Worm (Caenorhabditis elegans) whole organism, L4 larva: ENCODE measurements around the gene npr-3.

Experiments
- F10B5.3 ChIP-seq: sonication (generic microtip); optimal IDR thresholded peaks from 2 replicates; lab custom pipeline; 2016; ENCODE audit warnings: mild to moderate bottlenecking, missing genetic modification characterization, missing compliant biosample characterization
- F37D6.2 ChIP-seq: sonication (generic microtip); optimal IDR thresholded peaks from 2 replicates; lab custom pipeline; 2016; ENCODE audit warnings: mild to moderate bottlenecking, missing genetic modification characterization, missing compliant biosample characterization
- R02D3.7 ChIP-seq: fragments of 150-350 bp; sonication (generic microtip); optimal IDR thresholded peaks from 3 replicates; lab custom pipeline; 2014; ENCODE audit warnings: missing biosample characterization, missing genetic modification characterization
- T20F7.1 ChIP-seq: fragments of 200-800 bp; sonication (Bioruptor generic); optimal IDR thresholded peaks from 2 replicates; lab custom pipeline; 2018; ENCODE audit warnings: mild to moderate bottlenecking, missing genetic modification characterization, missing compliant biosample characterization
- T26A8.4 ChIP-seq: fragments of 200-800 bp; sonication (Bioruptor generic); IDR thresholded peaks from 2 replicates; pipeline ENCODE4 v1.3.6; 2022; ENCODE audit warnings: missing genetic modification characterization, missing compliant biosample characterization
- Y75B8A.6 ChIP-seq: fragments of 200-800 bp; sonication (Bioruptor generic); IDR thresholded peaks from 2 replicates; pipeline ENCODE4 v1.3.6; 2022; ENCODE audit warnings: missing genetic modification reagents, missing genetic modification characterization, missing compliant biosample characterization
- ZK337.2 ChIP-seq: fragments of 200-800 bp; sonication (Bioruptor generic); IDR thresholded peaks from 2 replicates; pipeline ENCODE4 v1.3.6; 2022; ENCODE audit warnings: missing genetic modification reagents, missing genetic modification characterization, missing compliant biosample characterization
- ceh-20 ChIP-seq: fragments of 200-800 bp; sonication (Bioruptor generic); IDR thresholded peaks from 2 replicates; pipeline ENCODE4 v1.3.6; 2022; ENCODE audit warnings: missing genetic modification reagents, missing genetic modification characterization, missing compliant biosample characterization
- ceh-28 ChIP-seq: fragments of 150-350 bp; optimal IDR thresholded peaks from 2 replicates; lab custom pipeline; 2014; ENCODE audit warnings: missing biosample characterization, missing genetic modification reagents, missing genetic modification characterization
- ceh-32 ChIP-seq: sonication (generic microtip); optimal IDR thresholded peaks from 2 replicates; lab custom pipeline; 2016; ENCODE audit warnings: mild to moderate bottlenecking, missing genetic modification characterization, missing compliant biosample characterization; ENCODE audit not compliant: poor library complexity
- ceh-44 ChIP-seq: fragments of 200-800 bp; sonication (Bioruptor generic); IDR thresholded peaks from 2 replicates; pipeline ENCODE4 v1.3.6; 2022; ENCODE audit warnings: missing genetic modification reagents, missing genetic modification characterization, missing compliant biosample characterization
- ceh-62 ChIP-seq: sonication (generic microtip); optimal IDR thresholded peaks from 2 replicates; lab custom pipeline; 2017; ENCODE audit warnings: missing biosample characterization, missing genetic modification characterization
- ceh-82 ChIP-seq: sonication (generic microtip); optimal IDR thresholded peaks from 2 replicates; lab custom pipeline; 2017; ENCODE audit warnings: missing biosample characterization, missing genetic modification characterization
- ces-1 ChIP-seq: fragments of 150-350 bp; sonication (generic microtip); optimal IDR thresholded peaks from 4 replicates; lab custom pipeline; 2014; ENCODE audit warnings: missing biosample characterization, missing genetic modification reagents, missing genetic modification characterization
- daf-12 ChIP-seq: fragments of 150-350 bp; optimal IDR thresholded peaks from 2 replicates; lab custom pipeline; 2014; ENCODE audit warnings: missing biosample characterization, missing genetic modification reagents, missing genetic modification characterization
- dmd-8 ChIP-seq: fragments of 200-800 bp; sonication (Bioruptor generic); IDR thresholded peaks from 2 replicates; pipeline ENCODE4 v1.3.6; 2022; ENCODE audit warnings: missing genetic modification characterization, missing compliant biosample characterization
- dmd-9 ChIP-seq: fragments of 200-800 bp; sonication (Bioruptor generic); IDR thresholded peaks from 2 replicates; pipeline ENCODE4 v1.3.6; 2022; ENCODE audit warnings: missing genetic modification reagents, missing genetic modification characterization, missing compliant biosample characterization
- dpl-1 ChIP-seq: fragments of 150-350 bp; optimal IDR thresholded peaks from 2 replicates; lab custom pipeline; 2014; ENCODE audit warnings: missing biosample characterization, missing genetic modification reagents, missing genetic modification characterization
- dve-1 ChIP-seq: sonication (generic microtip); optimal IDR thresholded peaks from 2 replicates; lab custom pipeline; 2017; ENCODE audit warnings: antibody characterized with exemption, mild to moderate bottlenecking, missing genetic modification characterization, missing compliant biosample characterization; ENCODE audit not compliant: insufficient read depth
- egl-27 ChIP-seq: sonication (generic microtip); optimal IDR thresholded peaks from 3 replicates; lab custom pipeline; 2017; ENCODE audit warnings: missing biosample characterization, missing genetic modification reagents, missing genetic modification characterization
- egl-43 ChIP-seq: fragments of 200-800 bp; sonication (Bioruptor generic); IDR thresholded peaks from 2 replicates; pipeline ENCODE4 v1.3.6; 2022; ENCODE audit warnings: missing genetic modification reagents, missing genetic modification characterization, missing compliant biosample characterization
- fos-1 ChIP-seq: fragments of 150-350 bp; optimal IDR thresholded peaks from 2 replicates; lab custom pipeline; 2014; ENCODE audit warnings: missing biosample characterization, missing genetic modification characterization
- hlh-30 ChIP-seq: sonication (generic microtip); optimal IDR thresholded peaks from 2 replicates; lab custom pipeline; 2017; ENCODE audit warnings: antibody characterized with exemption, mild to moderate bottlenecking, missing genetic modification characterization, missing compliant biosample characterization; ENCODE audit not compliant: insufficient read depth
- jun-1 ChIP-seq: fragments of 150-350 bp; optimal IDR thresholded peaks from 2 replicates; lab custom pipeline; 2014; ENCODE audit warnings: missing biosample characterization, missing genetic modification reagents, missing genetic modification characterization
- lin-1 ChIP-seq: fragments of 200-800 bp; sonication (Bioruptor generic); IDR thresholded peaks from 2 replicates; pipeline ENCODE4 v1.3.6; 2022; ENCODE audit warnings: missing genetic modification reagents, missing genetic modification characterization, missing compliant biosample characterization
- lin-15B ChIP-seq: fragments of 150-350 bp; sonication (generic microtip); optimal IDR thresholded peaks from 3 replicates; lab custom pipeline; 2014; ENCODE audit warnings: missing biosample characterization, missing genetic modification characterization
- lin-38 ChIP-seq: fragments of 200-800 bp; sonication (Bioruptor generic); IDR thresholded peaks from 2 replicates; pipeline ENCODE4 v1.3.6; 2022; ENCODE audit warnings: missing genetic modification reagents, missing genetic modification characterization, missing compliant biosample characterization
- madf-5 ChIP-seq, 2 experiments: fragments of 200-800 bp; sonication (Bioruptor generic); IDR thresholded peaks; 2 replicates each; pipeline ENCODE4 v1.3.6; 2022; ENCODE audit warnings: missing compliant biosample characterization in 2 of 2, missing genetic modification characterization in 2 of 2
- mdl-1 ChIP-seq, 2 experiments: fragments of 150-350 bp in 1 of 2; sonication (generic microtip) in 1 of 2; optimal IDR thresholded peaks; 2 replicates each; lab custom pipeline; 2014 to 2017; ENCODE audit warnings: missing biosample characterization in 2 of 2, missing genetic modification characterization in 2 of 2
- mes-2 ChIP-seq: sonication (generic microtip); optimal IDR thresholded peaks from 2 replicates; lab custom pipeline; 2016; ENCODE audit warnings: missing genotype, mild to moderate bottlenecking, missing genetic modification characterization, missing compliant biosample characterization; ENCODE audit not compliant: poor library complexity, severe bottlenecking
- mxl-3 ChIP-seq: fragments of 200-800 bp; sonication (Bioruptor generic); optimal IDR thresholded peaks from 2 replicates; lab custom pipeline; 2018; ENCODE audit warnings: mild to moderate bottlenecking, missing genetic modification characterization, missing compliant biosample characterization
- nhr-111 ChIP-seq: fragments of 200-800 bp; sonication (Bioruptor generic); optimal IDR thresholded peaks from 2 replicates; lab custom pipeline; 2018; ENCODE audit warnings: mild to moderate bottlenecking, missing genetic modification characterization, missing compliant biosample characterization
- nhr-41 ChIP-seq: fragments of 200-800 bp; sonication (Bioruptor generic); IDR thresholded peaks from 2 replicates; pipeline ENCODE4 v1.3.6; 2022; ENCODE audit warnings: missing genetic modification reagents, missing genetic modification characterization, missing compliant biosample characterization
- nhr-42 ChIP-seq: fragments of 200-800 bp; sonication (Bioruptor generic); IDR thresholded peaks from 2 replicates; pipeline ENCODE4 v1.3.6; 2022; ENCODE audit warnings: missing genetic modification characterization, missing compliant biosample characterization
- nhr-48 ChIP-seq: sonication (generic microtip); optimal IDR thresholded peaks from 2 replicates; lab custom pipeline; 2016; ENCODE audit warnings: mild to moderate bottlenecking, missing genetic modification characterization, missing compliant biosample characterization
- pha-4 ChIP-seq, 2 experiments: fragments of 150-350 bp in 1 of 2; fragments of 200-800 bp in 1 of 2; sonication (Bioruptor generic) in 1 of 2; IDR thresholded peaks in 1 of 2; optimal IDR thresholded peaks in 1 of 2; 2 replicates each; pipeline versions ENCODE4 v1.3.6 to Lab custom; 2014 to 2022; ENCODE audit warnings: missing genetic modification characterization in 2 of 2, missing genetic modification reagents in 2 of 2, missing biosample characterization in 1 of 2, missing compliant biosample characterization in 1 of 2
- php-3 ChIP-seq: fragments of 200-800 bp; sonication (Bioruptor generic); IDR thresholded peaks from 2 replicates; pipeline ENCODE4 v1.3.6; 2022; ENCODE audit warnings: missing genetic modification reagents, missing genetic modification characterization, missing compliant biosample characterization
- pqm-1 ChIP-seq: sonication (generic microtip); optimal IDR thresholded peaks from 2 replicates; lab custom pipeline; 2017; ENCODE audit warnings: missing biosample characterization, missing genetic modification characterization
- rbr-2 ChIP-seq: sonication (generic microtip); optimal IDR thresholded peaks from 2 replicates; lab custom pipeline; 2016; ENCODE audit warnings: missing genotype, missing genetic modification characterization, missing compliant biosample characterization
- saeg-2 ChIP-seq: fragments of 200-800 bp; sonication (Bioruptor generic); IDR thresholded peaks from 2 replicates; pipeline ENCODE4 v1.3.6; 2022; ENCODE audit warnings: missing genetic modification reagents, missing genetic modification characterization, missing compliant biosample characterization
- sdz-12 ChIP-seq: fragments of 200-800 bp; sonication (Bioruptor generic); optimal IDR thresholded peaks from 2 replicates; lab custom pipeline; 2018; ENCODE audit warnings: mild to moderate bottlenecking, missing genetic modification characterization, missing compliant biosample characterization
- set-16 ChIP-seq: fragments of 200-800 bp; sonication (Bioruptor generic); IDR thresholded peaks from 2 replicates; pipeline ENCODE4 v1.3.6; 2022; ENCODE audit warnings: missing genetic modification reagents, missing genetic modification characterization, missing compliant biosample characterization
- spr-1 ChIP-seq: sonication (generic microtip); optimal IDR thresholded peaks from 2 replicates; lab custom pipeline; 2016; ENCODE audit warnings: mild to moderate bottlenecking, missing genetic modification characterization, missing compliant biosample characterization
- spr-3 ChIP-seq: fragments of 200-800 bp; sonication (Bioruptor generic); optimal IDR thresholded peaks from 2 replicates; lab custom pipeline; 2018; ENCODE audit warnings: mild to moderate bottlenecking, missing genetic modification characterization, missing compliant biosample characterization
- unc-39 ChIP-seq: sonication (generic microtip); optimal IDR thresholded peaks from 2 replicates; lab custom pipeline; 2017; ENCODE audit warnings: missing biosample characterization, missing genetic modification characterization
- zag-1 ChIP-seq: fragments of 150-350 bp; optimal IDR thresholded peaks from 2 replicates; lab custom pipeline; 2014; ENCODE audit warnings: missing biosample characterization, missing genetic modification characterization
- zfp-2 ChIP-seq: sonication (generic microtip); optimal IDR thresholded peaks from 2 replicates; lab custom pipeline; 2016; ENCODE audit warnings: mild to moderate bottlenecking, missing genetic modification characterization, missing compliant biosample characterization
- zfp-3 ChIP-seq: fragments of 200-800 bp; sonication (Bioruptor generic); conservative IDR thresholded peaks from 2 replicates; pipeline ENCODE4 v1.3.6; 2022; ENCODE audit warnings: missing genetic modification reagents, missing genetic modification characterization, missing compliant biosample characterization
- zip-11 ChIP-seq: fragments of 200-800 bp; sonication (Bioruptor generic); IDR thresholded peaks from 2 replicates; pipeline ENCODE4 v1.3.6; 2022; ENCODE audit warnings: missing genetic modification characterization, missing compliant biosample characterization

npr-3 gene

DNA sequence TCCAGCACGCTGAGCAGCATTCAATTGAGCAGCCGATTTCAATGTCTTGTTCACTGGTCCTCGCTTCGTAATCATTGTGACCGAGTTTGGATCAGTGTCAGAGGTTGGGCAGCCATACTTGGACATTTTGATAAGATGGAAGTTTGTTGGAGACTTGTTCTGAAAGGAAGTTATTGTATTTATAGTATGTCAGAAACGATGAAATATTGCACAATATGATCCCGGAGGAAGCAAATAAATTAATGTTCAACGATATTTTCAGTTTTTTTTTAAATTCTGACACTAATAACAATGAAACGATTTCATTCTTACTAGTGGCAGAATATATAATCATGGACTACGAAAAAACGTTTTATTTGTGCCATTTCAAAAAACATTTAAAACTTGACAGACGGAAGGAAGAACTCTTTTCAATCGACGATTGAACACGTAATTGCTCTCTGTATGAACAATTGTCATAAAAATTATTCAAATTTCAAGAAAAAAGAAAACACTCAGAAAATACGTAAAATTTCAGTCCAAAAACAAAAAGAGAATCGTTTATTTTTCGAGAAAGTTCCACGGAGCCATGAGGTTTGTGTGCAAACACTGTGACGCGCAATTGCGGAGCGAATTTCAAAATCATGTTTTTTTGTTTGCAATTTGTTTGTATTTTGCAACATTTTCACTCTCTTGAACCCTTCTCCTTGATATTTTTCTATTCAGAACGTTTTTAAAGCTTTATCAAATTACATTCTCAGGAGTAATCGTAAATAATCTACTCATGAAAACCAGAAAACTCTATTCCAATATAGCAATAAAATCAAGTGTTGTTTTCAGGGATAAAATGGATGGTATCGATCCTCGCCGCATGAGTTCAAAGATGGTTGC, 20.5 kb downstream of the npr-3 start, which contains the start of the genes mbf-1 and nse-4 (continued):
- TF ChIP-seq spr-1 (tag; lab: Kevin White, UChicago) = no peak
- no peak for TF ChIP-seq nhr-48 (tag; lab: Kevin White, UChicago)
- TF ChIP-seq mes-2 = peak; percentile 69
- TF ChIP-seq zag-1 = no peak
- TF ChIP-seq nhr-42 (GFP tag; lab: Robert Waterston, UW) = no peak
- TF ChIP-seq php-3 = no peak
- TF ChIP-seq dpl-1 = peak; percentile 81
- peak; percentile 70 for TF ChIP-seq dve-1 (tag; lab: Kevin White, UChicago)
- no peak for TF ChIP-seq unc-39 (tag; lab: Kevin White, UChicago)
- TF ChIP-seq dmd-8 (GFP tag; lab: Robert Waterston, UW) = no peak
- no peak for TF ChIP-seq F10B5.3
- no peak for TF ChIP-seq ceh-32 (tag; lab: Kevin White, UChicago)
- no peak for TF ChIP-seq F37D6.2
- peak in 1 of 2 experiments; percentile 6 for TF ChIP-seq mdl-1 (tag; optimal IDR thresholded peaks at IDR 0.05; lab: Kevin White, UChicago)
- no peak for TF ChIP-seq daf-12 (tag; lab: Kevin White, UChicago)
- TF ChIP-seq dmd-9 = no peak
- no peak for TF ChIP-seq zfp-3
- no peak for TF ChIP-seq sdz-12 (GFP tag; lab: Kevin White, UChicago)
- TF ChIP-seq T20F7.1 (GFP tag; lab: Kevin White, UChicago) = peak; percentile 75
- no peak for TF ChIP-seq egl-43 (GFP tag; lab: Robert Waterston, UW)
- TF ChIP-seq ces-1 (GFP tag; lab: Kevin White, UChicago) = no peak
- TF ChIP-seq madf-5 (GFP tag; IDR thresholded peaks at IDR 0.05; lab: Robert Waterston, UW) = no peak
- no peak for TF ChIP-seq R02D3.7 (tag; lab: Kevin White, UChicago)
- no peak for TF ChIP-seq fos-1 (tag; lab: Kevin White, UChicago)
- peak; percentile 69 for TF ChIP-seq lin-38
- no peak for TF ChIP-seq ceh-20 (GFP tag; lab: Robert Waterston, UW)
- no peak for TF ChIP-seq Y75B8A.6
- TF ChIP-seq ZK337.2 (GFP tag; lab: Robert Waterston, UW) = no peak
- 0 out of 2 replicates have a peak, but pooled peaks have one; percentile 12 for TF ChIP-seq pha-4 (GFP tag; IDR thresholded peaks at IDR 0.05; lab: Robert Waterston, UW)
- peak; percentile 84 for TF ChIP-seq pha-4 (tag; optimal IDR thresholded peaks at IDR 0.05; lab: Kevin White, UChicago)
- no peak for TF ChIP-seq nhr-111 (GFP tag; lab: Kevin White, UChicago)
- no peak for TF ChIP-seq T26A8.4 (GFP tag; lab: Robert Waterston, UW)
- TF ChIP-seq set-16 (GFP tag; lab: Robert Waterston, UW) = no peak
- no peak for TF ChIP-seq jun-1
- no peak for TF ChIP-seq ceh-44
- no peak for TF ChIP-seq pqm-1 (tag; lab: Kevin White, UChicago)
- no peak for TF ChIP-seq mxl-3 (GFP tag; lab: Kevin White, UChicago)
- TF ChIP-seq ceh-28 = no peak
- TF ChIP-seq nhr-41 (GFP tag; lab: Robert Waterston, UW) = no peak
- no peak for TF ChIP-seq egl-27 (tag; lab: Kevin White, UChicago)
- TF ChIP-seq zfp-2 (tag; lab: Kevin White, UChicago) = no peak
- no peak for TF ChIP-seq saeg-2 (GFP tag; lab: Robert Waterston, UW)
- peak; percentile 59 for TF ChIP-seq rbr-2
- no peak for TF ChIP-seq zip-11
- TF ChIP-seq lin-1 (GFP tag; lab: Robert Waterston, UW) = no peak
- TF ChIP-seq ceh-82 (tag; lab: Kevin White, UChicago) = no peak
- no peak for TF ChIP-seq spr-3 (GFP tag; lab: Kevin White, UChicago)
- peak; percentile 75 for TF ChIP-seq hlh-30 (tag; lab: Kevin White, UChicago)
- TF ChIP-seq lin-15B (tag; lab: Kevin White, UChicago) = no peak
- no peak for TF ChIP-seq ceh-62
